Fruit fly (Drosophila melanogaster): ENCODE results near the gene CG2861.

CG2861 gene

dm6 chrX:4804762-4805161 lies at the start of gene CG2861:
Gene CG2861 (minus strand): TSS chrX:4804862.
- no peak for TF ChIP-seq Mes4 (GFP tag; optimal IDR thresholded peaks at IDR 0.05)
- TF ChIP-seq Blimp-1 (GFP tag; optimal IDR thresholded peaks at IDR 0.05), result no peak
- no peak for TF ChIP-seq Awh (GFP tag; IDR thresholded peaks at IDR 0.05)
- no peak for TF ChIP-seq cg (GFP tag; optimal IDR thresholded peaks at IDR 0.05)
- TF ChIP-seq crol (GFP tag; IDR thresholded peaks at IDR 0.05), result no peak
- TF ChIP-seq Hr39 (optimal IDR thresholded peaks at IDR 0.05), result no peak
- no peak for TF ChIP-seq onecut (GFP tag; IDR thresholded peaks at IDR 0.05)
- no peak for TF ChIP-seq CG2875 (GFP tag; optimal IDR thresholded peaks at IDR 0.05)
- no peak for TF ChIP-seq wek (GFP tag; optimal IDR thresholded peaks at IDR 0.05)
- no peak for TF ChIP-seq sr (GFP tag; IDR thresholded peaks at IDR 0.05)
- no peak for TF ChIP-seq schlank (tag; optimal IDR thresholded peaks at IDR 0.05)
- TF ChIP-seq CG13894 (tag; optimal IDR thresholded peaks at IDR 0.05), result no peak
- TF ChIP-seq CG4360 (GFP tag; IDR thresholded peaks at IDR 0.05), result no peak
- no peak for TF ChIP-seq nmo (GFP tag; optimal IDR thresholded peaks at IDR 0.05)
- TF ChIP-seq Meics (GFP tag; optimal IDR thresholded peaks at IDR 0.05), result no peak
- no peak for TF ChIP-seq CG10654 (GFP tag; optimal IDR thresholded peaks at IDR 0.05)
- no peak for TF ChIP-seq Scr (GFP tag; IDR thresholded peaks at IDR 0.05; ENCODE audit: partially characterized antibody)
- no peak for TF ChIP-seq Tbp (GFP tag; optimal IDR thresholded peaks at IDR 0.05)

- TF ChIP-seq CG15269 (tag; optimal IDR thresholded peaks at IDR 0.05) (peak; percentile 32), lilli (GFP tag; optimal IDR thresholded peaks at IDR 0.05) (peak; percentile 19), Hr78 (GFP tag; optimal IDR thresholded peaks at IDR 0.05) (no peak), CG8478 (optimal IDR thresholded peaks at IDR 0.05) (no peak), Abd-B (GFP tag; optimal IDR thresholded peaks at IDR 0.05) (peak; percentile 28), Chrac-16 (GFP tag; optimal IDR thresholded peaks at IDR 0.05) (no peak), Hey (tag; optimal IDR thresholded peaks at IDR 0.05) (no peak), chinmo (GFP tag; IDR thresholded peaks at IDR 0.05; ENCODE audit: partially characterized antibody) (no peak), lab (GFP tag; optimal IDR thresholded peaks at IDR 0.05) (peak; percentile 62), CG18476 (GFP tag; optimal IDR thresholded peaks at IDR 0.05) (no peak), CG13624 (GFP tag; optimal IDR thresholded peaks at IDR 0.05) (no peak), salm (tag; optimal IDR thresholded peaks at IDR 0.05) (no peak), Hr51 (GFP tag; optimal IDR thresholded peaks at IDR 0.05) (peak in 1 of 2 experiments; percentile 34), Sry-δ (GFP tag; optimal IDR thresholded peaks at IDR 0.05) (no peak), Fer1 (GFP tag; optimal IDR thresholded peaks at IDR 0.05) (peak; percentile 38), hbn (GFP tag; IDR thresholded peaks at IDR 0.05; ENCODE audit: partially characterized antibody) (no peak), kah (GFP tag; optimal IDR thresholded peaks at IDR 0.05) (no peak), CG6791 (GFP tag; IDR thresholded peaks at IDR 0.05; ENCODE audit: partially characterized antibody) (no peak), CG9932 (GFP tag; IDR thresholded peaks at IDR 0.05) (no peak), ewg (GFP tag; optimal IDR thresholded peaks at IDR 0.05) (peak; percentile 76), H2.0 (GFP tag; IDR thresholded peaks at IDR 0.05) (peak; percentile 65; the same call in 1 of the 2 replicates), CG1647 (GFP tag; optimal IDR thresholded peaks at IDR 0.05) (no peak), CG30403 (GFP tag; optimal IDR thresholded peaks at IDR 0.05) (peak; percentile 47), E2f1 (GFP tag; IDR thresholded peaks at IDR 0.05) (0 out of 2 replicates have a peak, but pooled peaks have one; percentile 28), CG4282 (GFP tag; optimal IDR thresholded peaks at IDR 0.05) (no peak), Max (GFP tag; optimal IDR thresholded peaks at IDR 0.05) (no peak), eyg (GFP tag; optimal IDR thresholded peaks at IDR 0.05) (no peak), nmo (GFP tag; optimal IDR thresholded peaks at IDR 0.05) (peak; percentile 19), CG7963 (GFP tag; IDR thresholded peaks at IDR 0.05; ENCODE audit: partially characterized antibody) (no peak), Nf-YA (GFP tag; IDR thresholded peaks at IDR 0.05) (no peak), sim (GFP tag; IDR thresholded peaks at IDR 0.05) (no peak), CG18599 (GFP tag; optimal IDR thresholded peaks at IDR 0.05) (peak; percentile 58), CG32532 (GFP tag; IDR thresholded peaks at IDR 0.05) (0 out of 2 replicates have a peak, but pooled peaks have one; percentile 5), CG18764 (GFP tag; optimal IDR thresholded peaks at IDR 0.05) (no peak)
These were observed 44.7 kb upstream of the CG2861 start for dm6 chrX:4849376-4849775.
